Worm (Caenorhabditis elegans) whole organism, L3 larva: Measurements from ENCODE around the gene F53G2.2.

Source experiments
- ama-1 ChIP-seq: fragments of 150-350 bp; optimal IDR thresholded peaks from 2 replicates; lab custom pipeline; 2018
- daf-12 ChIP-seq: fragments of 150-350 bp; optimal IDR thresholded peaks from 2 replicates; lab custom pipeline; 2014; ENCODE audit warnings: missing biosample characterization, missing genetic modification reagents, missing genetic modification characterization
- lin-39 ChIP-seq: fragments of 150-350 bp; optimal IDR thresholded peaks from 2 replicates; lab custom pipeline; 2018; ENCODE audit warnings: missing biosample characterization, missing genetic modification reagents, missing genetic modification characterization
- nfya-1 ChIP-seq: sonication (generic microtip); optimal IDR thresholded peaks from 2 replicates; lab custom pipeline; 2017; ENCODE audit warnings: missing genetic modification characterization, mild to moderate bottlenecking, missing compliant biosample characterization, antibody characterized with exemption, moderate library complexity; ENCODE audit not compliant: insufficient read depth
- nhr-12 ChIP-seq: fragments of 150-350 bp; optimal IDR thresholded peaks from 2 replicates; lab custom pipeline; 2014; ENCODE audit warnings: missing biosample characterization, missing genetic modification characterization
- nhr-67 ChIP-seq: fragments of 150-350 bp; optimal IDR thresholded peaks from 2 replicates; lab custom pipeline; 2014; ENCODE audit warnings: missing biosample characterization, missing genetic modification characterization
- pqm-1 ChIP-seq: fragments of 150-350 bp; optimal IDR thresholded peaks from 2 replicates; lab custom pipeline; 2017; ENCODE audit warnings: missing biosample characterization, missing genetic modification characterization, inconsistent platforms
- skn-1 ChIP-seq: fragments of 150-350 bp; optimal IDR thresholded peaks from 2 replicates; lab custom pipeline; 2014; ENCODE audit warnings: missing biosample characterization, missing genetic modification characterization
- tbx-2 ChIP-seq: sonication (generic microtip); optimal IDR thresholded peaks from 2 replicates; lab custom pipeline; 2016; ENCODE audit warnings: mild to moderate bottlenecking, missing genetic modification characterization, missing compliant biosample characterization
- unc-39 ChIP-seq: sonication (generic microtip); optimal IDR thresholded peaks from 4 replicates; lab custom pipeline; 2017; ENCODE audit warnings: missing biosample characterization, missing genetic modification characterization
- zag-1 ChIP-seq: fragments of 150-350 bp; optimal IDR thresholded peaks from 2 replicates; lab custom pipeline; 2014; ENCODE audit warnings: missing biosample characterization, missing genetic modification characterization
- ztf-11 ChIP-seq: fragments of 150-350 bp; optimal IDR thresholded peaks from 2 replicates; lab custom pipeline; 2014; ENCODE audit warnings: missing biosample characterization, missing genetic modification characterization

- TF ChIP-seq skn-1 (tag; lab: Kevin White, UChicago) = no peak
- no peak for TF ChIP-seq tbx-2 (tag; lab: Kevin White, UChicago)
- TF ChIP-seq pqm-1 (tag; lab: Kevin White, UChicago) = no peak
- no peak for TF ChIP-seq daf-12 (tag; lab: Kevin White, UChicago)
- TF ChIP-seq lin-39 (tag; lab: Kevin White, UChicago) = no peak
- no peak for TF ChIP-seq unc-39
- TF ChIP-seq zag-1 = no peak
- no peak for TF ChIP-seq ztf-11 (tag; lab: Kevin White, UChicago)
- TF ChIP-seq ama-1 (lab: Kevin White, UChicago) = no peak
- no peak for TF ChIP-seq nhr-67
- TF ChIP-seq nhr-12 (tag; lab: Kevin White, UChicago) = no peak
- TF ChIP-seq nfya-1 (tag; lab: Kevin White, UChicago) = no peak
Observed at ce11 chrII:2503703-2504430, 22.1 kb downstream of the F53G2.2 start.
